Fruit fly (Drosophila melanogaster) Kc167 (cell line): ENCODE results near the gene CG32295.

ENCODE experiments used
- Myc ChIP-seq: fragments of >200 bp; optimal IDR thresholded peaks from 2 replicates; lab custom pipeline; 2017; ENCODE audit warnings: missing external identifiers
- Sin3A ChIP-seq: fragments of >200 bp; optimal IDR thresholded peaks from 2 replicates; lab custom pipeline; 2018; ENCODE audit warnings: missing external identifiers
- h ChIP-seq: fragments of >200 bp; optimal IDR thresholded peaks from 3 replicates; lab custom pipeline; 2018; ENCODE audit warnings: missing external identifiers
- insv ChIP-seq: fragments of >200 bp; optimal IDR thresholded peaks from 3 replicates; lab custom pipeline; 2018; ENCODE audit warnings: missing external identifiers
- psq ChIP-seq: fragments of >200 bp; optimal IDR thresholded peaks from 2 replicates; lab custom pipeline; 2017; ENCODE audit warnings: missing external identifiers
- ttk ChIP-seq: sonication (Bioruptor generic); optimal IDR thresholded peaks from 2 replicates; lab custom pipeline; 2017; ENCODE audit warnings: missing external identifiers

- TF ChIP-seq psq (lab: Kevin White, UChicago), result no peak
- TF ChIP-seq h (lab: Kevin White, UChicago), result no peak
- TF ChIP-seq Sin3A (lab: Kevin White, UChicago), result no peak
- TF ChIP-seq insv (lab: Kevin White, UChicago), result no peak
- TF ChIP-seq ttk (lab: Kevin White, UChicago), result no peak
- no peak for TF ChIP-seq Myc
Observed at dm6 chr3L:2476941-2477340, 49.8 kb downstream of the CG32295 start.
